Fruit fly (Drosophila melanogaster) whole organism, embryonic: ENCODE measurements around the gene CG18269.

ENCODE experiments used
- Abd-B ChIP-seq: fragments of 200-800 bp; sonication (Bioruptor generic); optimal IDR thresholded peaks from 2 replicates; lab custom pipeline; 2018; ENCODE audit warnings: missing biosample characterization, mild to moderate bottlenecking, missing genetic modification characterization, moderate library complexity
- Bdp1 ChIP-seq: fragments of 200-800 bp; sonication (Bioruptor generic); optimal IDR thresholded peaks from 3 replicates; lab custom pipeline; 2016; ENCODE audit warnings: missing biosample characterization, missing genetic modification characterization
- CG10979 ChIP-seq: fragments of 200-800 bp; sonication (Bioruptor generic); optimal IDR thresholded peaks from 2 replicates; lab custom pipeline; 2018; ENCODE audit warnings: missing biosample characterization, mild to moderate bottlenecking, missing genetic modification characterization, moderate library complexity
- CG14441 ChIP-seq: fragments of 200-800 bp; sonication (Bioruptor generic); IDR thresholded peaks from 2 replicates; pipeline ENCODE4 v1.3.6; 2022; ENCODE audit warnings: missing biosample characterization, missing genetic modification characterization
- CG6854 ChIP-seq: fragments of 200-800 bp; sonication (Bioruptor generic); optimal IDR thresholded peaks from 3 replicates; lab custom pipeline; 2017; ENCODE audit warnings: missing biosample characterization, mild to moderate bottlenecking, missing genetic modification characterization
- CG9932 ChIP-seq: fragments of 200-800 bp; sonication (Bioruptor generic); IDR thresholded peaks from 2 replicates; pipeline ENCODE4 v1.3.6; 2022; ENCODE audit warnings: missing biosample characterization, missing genetic modification characterization
- Dref ChIP-seq: fragments of 200-800 bp; sonication (Bioruptor generic); IDR thresholded peaks from 2 replicates; pipeline ENCODE4 v1.3.6; 2022; ENCODE audit warnings: missing biosample characterization, missing genetic modification characterization
- Ets65A ChIP-seq: fragments of 200-800 bp; sonication (Bioruptor generic); peaks from one replicate; lab custom pipeline; 2016; ENCODE audit warnings: missing biosample characterization, missing genetic modification characterization
- Hmx ChIP-seq: fragments of 200-800 bp; sonication (Bioruptor generic); optimal IDR thresholded peaks from 2 replicates; lab custom pipeline; 2016; ENCODE audit warnings: missing biosample characterization, missing genetic modification characterization
- Vsx1 ChIP-seq: fragments of 200-800 bp; sonication (Bioruptor generic); optimal IDR thresholded peaks from 2 replicates; lab custom pipeline; 2017; ENCODE audit warnings: missing biosample characterization, mild to moderate bottlenecking, missing genetic modification characterization, missing genetic modification reagents
- danr ChIP-seq: fragments of 200-800 bp; sonication (Bioruptor generic); IDR thresholded peaks from 2 replicates; pipeline ENCODE4 v1.3.6; 2022; ENCODE audit warnings: missing biosample characterization, missing genetic modification characterization
- emc ChIP-seq: fragments of 200-800 bp; sonication (Bioruptor generic); optimal IDR thresholded peaks from 2 replicates; lab custom pipeline; 2016; ENCODE audit warnings: missing biosample characterization, missing genetic modification characterization
- eve ChIP-seq, 2 experiments: fragments of >200 bp; optimal IDR thresholded peaks; 2 replicates each; lab custom pipeline; 2017; ENCODE audit warnings: missing biosample characterization in 2 of 2, missing genetic modification characterization in 2 of 2
- sima ChIP-seq: fragments of 200-800 bp; sonication (Bioruptor generic); optimal IDR thresholded peaks from 2 replicates; lab custom pipeline; 2016; ENCODE audit warnings: missing biosample characterization, missing genetic modification characterization

The CG18269 gene

DNA sequence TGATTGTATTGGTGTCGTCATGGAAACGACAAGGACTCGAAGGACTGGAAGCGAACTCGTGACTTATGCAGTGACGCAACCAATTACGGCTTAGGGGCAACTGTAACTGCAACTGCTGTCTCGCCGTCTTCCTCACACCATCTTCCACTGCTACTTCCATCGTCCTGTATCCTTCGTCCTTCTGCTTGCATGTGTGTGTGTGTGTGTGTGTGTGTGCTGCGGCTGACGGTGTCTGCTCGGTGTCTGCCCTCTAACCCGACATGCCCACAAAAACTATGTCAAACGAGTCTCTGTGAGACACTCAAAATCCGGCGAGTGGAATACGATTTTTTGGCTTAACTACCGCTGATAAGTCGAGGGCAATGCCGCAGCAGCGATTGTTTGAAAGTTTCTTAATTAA is 42.2 kb downstream of the CG18269 start:
- no peak for TF ChIP-seq CG6854 (GFP tag; lab: Kevin White, UChicago)
- 0 out of 2 replicates have a peak, but pooled peaks have one; percentile 7 for TF ChIP-seq Dref (GFP tag; lab: Robert Waterston, UW)
- peak; percentile 53 for TF ChIP-seq Ets65A
- no peak for TF ChIP-seq Hmx

DNA sequence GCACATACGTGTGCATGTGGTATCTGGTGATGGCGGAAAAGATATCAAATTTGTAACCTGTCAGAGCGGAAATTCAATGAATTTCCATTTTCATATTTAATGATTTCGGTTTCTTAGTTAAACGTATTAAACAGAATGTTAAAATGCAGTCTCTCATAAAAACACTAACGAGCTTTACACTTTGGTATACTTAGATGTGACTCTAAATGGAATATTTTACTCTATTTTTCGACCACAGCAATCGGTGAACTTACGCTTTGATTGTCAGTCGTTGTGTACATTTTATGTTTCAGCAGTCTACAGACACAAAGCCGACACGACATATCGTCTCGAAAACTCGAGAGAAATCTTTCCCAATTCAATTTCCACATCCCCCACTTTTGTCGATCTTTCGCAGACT is 44.9 kb downstream of the CG18269 start, which contains the start of gene CG18266:
Gene CG18266, plus strand, starts transcription at position 301 of the 400 bp plus-strand sequence.
- TF ChIP-seq CG10979 (tag; lab: Kevin White, UChicago) (no peak), eve (GFP tag; optimal IDR thresholded peaks at IDR 0.05; lab: Kevin White, UChicago) (no peak), sima (GFP tag; lab: Kevin White, UChicago) (no peak), Abd-B (no peak), Bdp1 (GFP tag; lab: Kevin White, UChicago) (no peak), CG9932 (GFP tag; lab: Robert Waterston, UW) (no peak), Vsx1 (no peak), emc (no peak), danr (GFP tag; lab: Robert Waterston, UW) (no peak), CG14441 (GFP tag; lab: Robert Waterston, UW) (no peak)
